Fruit fly (Drosophila melanogaster): Measurements from ENCODE around the gene Tep4.

- TF ChIP-seq usp (GFP tag; optimal IDR thresholded peaks at IDR 0.05) (no peak), pan (optimal IDR thresholded peaks at IDR 0.05) (no peak), CG8478 (optimal IDR thresholded peaks at IDR 0.05) (no peak), EcR (GFP tag; optimal IDR thresholded peaks at IDR 0.05) (no peak), psq (optimal IDR thresholded peaks at IDR 0.05) (no peak)
Measured at dm6 chr2L:19575626-19576298, 27.5 kb downstream of the Tep4 start.

Measured in whole organism.